Fruit fly (Drosophila melanogaster) whole organism, pupa: ENCODE results near the gene Sdhaf3.

ENCODE experiments used
- CG12605 ChIP-seq: fragments of 200-800 bp; sonication (Bioruptor generic); IDR thresholded peaks from 2 replicates; pipeline ENCODE4 v1.3.6; 2022; ENCODE audit warnings: missing biosample characterization, missing genetic modification characterization
- CG15710 ChIP-seq: fragments of 200-800 bp; sonication (Bioruptor generic); optimal IDR thresholded peaks from 2 replicates; lab custom pipeline; 2018; ENCODE audit warnings: missing biosample characterization, mild to moderate bottlenecking, missing genetic modification characterization, moderate library complexity
- CG17806 ChIP-seq: fragments of 200-800 bp; sonication (Bioruptor generic); optimal IDR thresholded peaks from 2 replicates; lab custom pipeline; 2018; ENCODE audit warnings: missing biosample characterization, mild to moderate bottlenecking, missing genetic modification characterization, moderate library complexity
- CG8159 ChIP-seq: fragments of 200-800 bp; sonication (Bioruptor generic); optimal IDR thresholded peaks from 3 replicates; lab custom pipeline; 2018; ENCODE audit warnings: missing biosample characterization, mild to moderate bottlenecking, missing genetic modification characterization, moderate library complexity
- CG9948 ChIP-seq: fragments of 200-800 bp; sonication (Bioruptor generic); optimal IDR thresholded peaks from 2 replicates; lab custom pipeline; 2018; ENCODE audit warnings: missing biosample characterization, mild to moderate bottlenecking, missing genetic modification characterization, moderate library complexity
- EcR ChIP-seq: fragments of 200-800 bp; sonication (Bioruptor generic); optimal IDR thresholded peaks from 3 replicates; lab custom pipeline; 2019; ENCODE audit warnings: missing biosample characterization, missing genetic modification characterization, mild to moderate bottlenecking, moderate library complexity, missing genetic modification reagents
- Ets98B ChIP-seq: fragments of 200-800 bp; sonication (Bioruptor generic); IDR thresholded peaks from 2 replicates; pipeline ENCODE4 v1.3.6; 2022; ENCODE audit warnings: missing biosample characterization, missing genetic modification characterization
- Snoo ChIP-seq: fragments of 200-800 bp; sonication (Bioruptor generic); optimal IDR thresholded peaks from 3 replicates; lab custom pipeline; 2017; ENCODE audit warnings: missing biosample characterization, mild to moderate bottlenecking, missing genetic modification characterization, inconsistent platforms
- fd96Ca ChIP-seq: fragments of 200-800 bp; sonication (Bioruptor generic); IDR thresholded peaks from 3 replicates; pipeline ENCODE4 v1.3.6; 2022; ENCODE audit warnings: missing biosample characterization, missing genetic modification characterization

DNA sequence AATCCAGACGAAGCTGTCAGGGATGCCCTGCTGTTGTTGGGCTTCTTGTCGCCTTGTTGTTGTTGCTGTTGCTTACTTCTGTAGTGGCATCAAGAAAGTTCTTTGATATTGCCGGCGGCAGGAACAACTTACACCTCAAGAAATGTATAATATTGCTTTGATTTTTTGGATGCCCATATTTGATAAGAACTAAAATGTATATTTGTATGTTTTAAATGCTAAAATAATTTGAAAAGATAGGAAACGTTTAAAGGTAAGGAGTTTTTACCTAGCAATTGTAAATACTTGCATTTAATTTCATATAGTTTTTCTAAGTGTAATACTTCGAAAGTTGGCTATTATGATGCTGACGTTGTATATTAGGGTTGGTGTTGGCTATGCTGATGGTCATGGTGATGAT is 27.9 kb upstream of the Sdhaf3 start:
- TF ChIP-seq CG12605 (no peak), Ets98B (no peak), Snoo (tag; lab: Kevin White, UChicago) (no peak), CG15710 (tag; lab: Kevin White, UChicago) (no peak), fd96Ca (no peak), CG8159 (tag; lab: Kevin White, UChicago) (no peak), CG9948 (tag; lab: Kevin White, UChicago) (no peak), EcR (GFP tag; lab: Kevin White, UChicago) (no peak), CG17806 (tag; lab: Kevin White, UChicago) (no peak)
